Worm (Caenorhabditis elegans): ENCODE data around the gene pkc-1.
A peak's percentile ranks its signal among the peaks of the same experiment; 100 is the strongest.

The pkc-1 gene

ce11 chrV:12065369-12065768, 33.4 kb upstream of the pkc-1 start, which contains the start of gene pqn-53:
TSS of gene pqn-53 (minus strand) at chrV:12065391.
- TF ChIP-seq crh-2 (tag; optimal IDR thresholded peaks at IDR 0.05) (peak; percentile 57), nhr-129 (tag; optimal IDR thresholded peaks at IDR 0.05) (peak; percentile 52), gmeb-1 (tag; optimal IDR thresholded peaks at IDR 0.05) (no peak), lin-11 (tag; optimal IDR thresholded peaks at IDR 0.05) (peak; percentile 3), lsy-2 (tag; optimal IDR thresholded peaks at IDR 0.05) (peak in 1 of 2 experiments; percentile 8), C34F6.9 (tag; optimal IDR thresholded peaks at IDR 0.05) (peak; percentile 64), mdl-1 (tag; optimal IDR thresholded peaks at IDR 0.05) (peak in 1 of 2 experiments; percentile 44), fos-1 (tag; optimal IDR thresholded peaks at IDR 0.05) (peak; percentile 93), ceh-82 (tag; optimal IDR thresholded peaks at IDR 0.05) (no peak), unc-55 (GFP tag; optimal IDR thresholded peaks at IDR 0.05) (peak; percentile 16), skn-1 (tag; optimal IDR thresholded peaks at IDR 0.05) (no peak), F13H6.1 (tag; optimal IDR thresholded peaks at IDR 0.05) (peak; percentile 0)

ce11 chrV:12063036-12063435, 31.1 kb upstream of the pkc-1 start, which contains the start of gene clh-6:
TSS of gene clh-6 (minus strand) at chrV:12063368.
- TF ChIP-seq nhr-21 (tag; optimal IDR thresholded peaks at IDR 0.05) (peak; percentile 0), fos-1 (tag; optimal IDR thresholded peaks at IDR 0.05) (no peak), ama-1 (optimal IDR thresholded peaks at IDR 0.05) (peak; percentile 58)

- no peak for TF ChIP-seq nhr-23 (tag; optimal IDR thresholded peaks at IDR 0.05)
- no peak for TF ChIP-seq peb-1 (tag; optimal IDR thresholded peaks at IDR 0.05)
- TF ChIP-seq nhr-12 (tag; optimal IDR thresholded peaks at IDR 0.05), result no peak
- no peak for TF ChIP-seq mbf-1 (tag; optimal IDR thresholded peaks at IDR 0.05)
- no peak for TF ChIP-seq mab-5 (tag; optimal IDR thresholded peaks at IDR 0.05)
- TF ChIP-seq sem-4 (tag; optimal IDR thresholded peaks at IDR 0.05), result no peak
- TF ChIP-seq blmp-1 (tag; optimal IDR thresholded peaks at IDR 0.05; ENCODE audit: insufficient read depth), result no peak
- TF ChIP-seq Y55F3AM.14 (GFP tag; optimal IDR thresholded peaks at IDR 0.05), result no peak
- TF ChIP-seq ama-1 (optimal IDR thresholded peaks at IDR 0.05), result no peak
- TF ChIP-seq nhr-10 (tag; optimal IDR thresholded peaks at IDR 0.05), result no peak
- TF ChIP-seq alr-1 (tag; optimal IDR thresholded peaks at IDR 0.05), result no peak
- TF ChIP-seq C34F6.9 (tag; optimal IDR thresholded peaks at IDR 0.05), result no peak
- no peak for TF ChIP-seq ztf-1 (GFP tag; conservative IDR thresholded peaks at IDR 0.05)
- no peak for TF ChIP-seq unc-39 (tag; optimal IDR thresholded peaks at IDR 0.05)
- no peak for TF ChIP-seq snpc-4 (tag; optimal IDR thresholded peaks at IDR 0.05)
- no peak for TF ChIP-seq aly-2 (tag; optimal IDR thresholded peaks at IDR 0.05)
- TF ChIP-seq R02D3.7 (tag; optimal IDR thresholded peaks at IDR 0.05), result no peak
- TF ChIP-seq lin-11 (tag; optimal IDR thresholded peaks at IDR 0.05), result no peak
These were observed 27.8 kb upstream of the pkc-1 start, which contains the start of gene R07B7.2 for ce11 chrV:12059719-12060118. TSS of gene R07B7.2 (minus strand) at chrV:12059753.

ce11 chrV:12053598-12053997, 21.6 kb upstream of the pkc-1 start, which contains the start of gene F10C2.7:
TSS of gene F10C2.7 (plus strand) at chrV:12053898.
- TF ChIP-seq elt-3 (tag; optimal IDR thresholded peaks at IDR 0.05) (no peak), egl-27 (tag; optimal IDR thresholded peaks at IDR 0.05) (no peak), lsy-2 (tag; optimal IDR thresholded peaks at IDR 0.05) (no peak), Y55F3AM.14 (GFP tag; optimal IDR thresholded peaks at IDR 0.05) (no peak), aly-2 (tag; optimal IDR thresholded peaks at IDR 0.05) (no peak), alr-1 (tag; optimal IDR thresholded peaks at IDR 0.05) (no peak), ztf-4 (tag; optimal IDR thresholded peaks at IDR 0.05) (no peak), lin-13 (GFP tag; optimal IDR thresholded peaks at IDR 0.05) (no peak), nhr-25 (tag; optimal IDR thresholded peaks at IDR 0.05) (no peak)

- no peak for TF ChIP-seq nhr-10 (tag; optimal IDR thresholded peaks at IDR 0.05)
- TF ChIP-seq aly-2 (tag; optimal IDR thresholded peaks at IDR 0.05), result no peak
- TF ChIP-seq sma-3 (GFP tag; optimal IDR thresholded peaks at IDR 0.05), result no peak
These were observed 16.5 kb upstream of the pkc-1 start, which contains the start of gene dars-2 for ce11 chrV:12048445-12048844. TSS of gene dars-2 (plus strand) at chrV:12048745.

Data from whole organism, L2 larva.